Fruit fly (Drosophila melanogaster) whole organism, adult: ENCODE measurements around the gene elB.

Experiments
- CG11617 ChIP-seq: fragments of 200-800 bp; sonication (Bioruptor generic); optimal IDR thresholded peaks from 2 replicates; lab custom pipeline; 2017; ENCODE audit warnings: mild to moderate bottlenecking, missing biosample characterization, missing genetic modification reagents, missing genetic modification characterization
- CG1620 ChIP-seq: fragments of 200-800 bp; sonication (Bioruptor generic); optimal IDR thresholded peaks from 2 replicates; lab custom pipeline; 2016; ENCODE audit warnings: missing biosample characterization, missing genetic modification characterization
- CG5204 ChIP-seq: fragments of 200-800 bp; sonication (Bioruptor generic); optimal IDR thresholded peaks from 2 replicates; lab custom pipeline; 2016; ENCODE audit warnings: missing biosample characterization, missing genetic modification characterization
- CG7101 ChIP-seq: fragments of 200-800 bp; sonication (Bioruptor generic); optimal IDR thresholded peaks from 2 replicates; lab custom pipeline; 2018; ENCODE audit warnings: missing biosample characterization, mild to moderate bottlenecking, missing genetic modification characterization, moderate library complexity
- Clk ChIP-seq: fragments of 200-800 bp; sonication (Bioruptor generic); optimal IDR thresholded peaks from 2 replicates; lab custom pipeline; 2017; ENCODE audit warnings: missing biosample characterization, missing genetic modification characterization
- Crg-1 ChIP-seq: fragments of 200-800 bp; sonication (Bioruptor generic); optimal IDR thresholded peaks from 2 replicates; lab custom pipeline; 2016; ENCODE audit warnings: missing biosample characterization, missing genetic modification characterization
- Mnt ChIP-seq: fragments of 200-800 bp; sonication (Bioruptor generic); optimal IDR thresholded peaks from 2 replicates; lab custom pipeline; 2016; ENCODE audit warnings: missing biosample characterization, mild to moderate bottlenecking, missing genetic modification characterization
- bab1 ChIP-seq: fragments of 200-800 bp; sonication (Bioruptor generic); optimal IDR thresholded peaks from 3 replicates; lab custom pipeline; 2019; ENCODE audit warnings: missing biosample characterization, mild to moderate bottlenecking, missing genetic modification characterization, moderate library complexity
- cnc ChIP-seq, 2 experiments: fragments of >200 bp; optimal IDR thresholded peaks; 2 replicates each; lab custom pipeline; 2017
- tj ChIP-seq: fragments of 200-800 bp; sonication (Bioruptor generic); optimal IDR thresholded peaks from 3 replicates; lab custom pipeline; 2017; ENCODE audit warnings: missing biosample characterization, mild to moderate bottlenecking, missing genetic modification characterization, moderate library complexity
- toe ChIP-seq: fragments of 200-800 bp; sonication (Bioruptor generic); optimal IDR thresholded peaks from 2 replicates; lab custom pipeline; 2016; ENCODE audit warnings: missing biosample characterization, missing genetic modification characterization

DNA sequence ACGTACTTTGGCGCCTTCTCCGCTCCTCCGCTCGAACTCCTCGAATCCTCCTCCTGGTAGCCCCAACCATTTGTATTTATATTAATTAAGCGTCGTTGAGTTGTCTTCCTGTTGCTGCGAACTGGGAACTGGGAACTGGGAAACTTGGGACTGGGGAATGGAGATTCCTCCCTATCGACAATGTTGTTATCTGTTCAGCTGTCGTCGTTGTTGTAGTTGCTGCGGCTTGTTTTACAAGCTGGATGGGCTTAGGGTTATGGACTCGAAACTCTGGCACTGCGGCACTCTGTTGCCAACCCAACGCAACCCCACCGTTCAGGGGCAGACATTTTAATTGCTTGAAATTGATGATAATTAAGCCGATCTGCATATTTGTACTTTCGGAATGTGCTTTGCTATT is 29.5 kb upstream of the elB start:
- TF ChIP-seq cnc (optimal IDR thresholded peaks at IDR 0.05; lab: Kevin White, UChicago) (no peak), CG5204 (GFP tag; lab: Kevin White, UChicago) (no peak), CG1620 (GFP tag; lab: Kevin White, UChicago) (no peak), Crg-1 (GFP tag; lab: Kevin White, UChicago) (no peak), CG11617 (GFP tag; lab: Kevin White, UChicago) (no peak), toe (GFP tag; lab: Kevin White, UChicago) (no peak), tj (GFP tag; lab: Kevin White, UChicago) (no peak), Clk (no peak), bab1 (no peak), Mnt (GFP tag; lab: Kevin White, UChicago) (no peak), CG7101 (no peak)
